Worm (Caenorhabditis elegans) whole organism, early embryonic: ENCODE data around the gene wrt-2.

Experiments
- B0310.2 ChIP-seq: sonication (generic microtip); optimal IDR thresholded peaks from 2 replicates; lab custom pipeline; 2016; ENCODE audit warnings: mild to moderate bottlenecking, missing genetic modification characterization, missing compliant biosample characterization
- F13C5.2 ChIP-seq: sonication (generic microtip); optimal IDR thresholded peaks from 2 replicates; lab custom pipeline; 2017; ENCODE audit warnings: mild to moderate bottlenecking, missing genetic modification characterization, inconsistent platforms, missing compliant biosample characterization
- aly-1 ChIP-seq: sonication (generic microtip); optimal IDR thresholded peaks from 2 replicates; lab custom pipeline; 2016; ENCODE audit warnings: missing genetic modification characterization, missing compliant biosample characterization
- ama-1 ChIP-seq: fragments of 150-350 bp; optimal IDR thresholded peaks from 2 replicates; lab custom pipeline; 2014
- ceh-13 ChIP-seq: fragments of 200-800 bp; sonication (Bioruptor generic); optimal IDR thresholded peaks from 2 replicates; lab custom pipeline; 2018; ENCODE audit warnings: mild to moderate bottlenecking, missing genetic modification characterization, missing compliant biosample characterization
- ceh-36 ChIP-seq: sonication (generic microtip); optimal IDR thresholded peaks from 2 replicates; lab custom pipeline; 2016; ENCODE audit warnings: missing genetic modification characterization, inconsistent platforms, missing compliant biosample characterization
- ets-7 ChIP-seq: sonication (generic microtip); optimal IDR thresholded peaks from 2 replicates; lab custom pipeline; 2016; ENCODE audit warnings: missing genotype, missing genetic modification characterization, missing compliant biosample characterization
- flt-1 ChIP-seq: fragments of 200-800 bp; sonication (Bioruptor generic); IDR thresholded peaks from 2 replicates; pipeline ENCODE4 v1.3.6; 2022; ENCODE audit warnings: missing genetic modification characterization, missing compliant biosample characterization
- hmbx-1 ChIP-seq: sonication (generic microtip); optimal IDR thresholded peaks from 2 replicates; lab custom pipeline; 2016; ENCODE audit warnings: mild to moderate bottlenecking, missing genetic modification characterization, missing compliant biosample characterization
- hmg-4 ChIP-seq: fragments of 200-800 bp; sonication (Bioruptor generic); optimal IDR thresholded peaks from 2 replicates; lab custom pipeline; 2018; ENCODE audit warnings: mild to moderate bottlenecking, missing genetic modification characterization, missing compliant biosample characterization
- hnd-1 ChIP-seq: sonication (generic microtip); optimal IDR thresholded peaks from 2 replicates; lab custom pipeline; 2016; ENCODE audit warnings: missing genetic modification characterization, missing compliant biosample characterization
- pes-1 ChIP-seq: fragments of 200-800 bp; sonication (Bioruptor generic); IDR thresholded peaks from 2 replicates; pipeline ENCODE4 v1.3.6; 2022; ENCODE audit warnings: missing genetic modification reagents, missing genetic modification characterization, missing compliant biosample characterization
- scrt-1 ChIP-seq: fragments of 200-800 bp; sonication (Bioruptor generic); IDR thresholded peaks from 2 replicates; pipeline ENCODE4 v1.3.6; 2022; ENCODE audit warnings: missing genetic modification characterization, missing compliant biosample characterization
- sea-1 ChIP-seq: fragments of 200-800 bp; sonication (Bioruptor generic); conservative IDR thresholded peaks from 2 replicates; pipeline ENCODE4 v1.3.6; 2022; ENCODE audit warnings: missing genetic modification characterization, missing compliant biosample characterization
- tbx-11 ChIP-seq: fragments of 200-800 bp; sonication (Bioruptor generic); IDR thresholded peaks from 2 replicates; pipeline ENCODE4 v1.3.6; 2022; ENCODE audit warnings: missing genetic modification characterization, missing compliant biosample characterization
- tbx-37 ChIP-seq: fragments of 200-800 bp; sonication (Bioruptor generic); conservative IDR thresholded peaks from 2 replicates; pipeline ENCODE4 v1.3.6; 2022; ENCODE audit warnings: missing genetic modification reagents, missing genetic modification characterization, missing compliant biosample characterization
- tra-4 ChIP-seq: sonication (generic microtip); optimal IDR thresholded peaks from 2 replicates; lab custom pipeline; 2017; ENCODE audit warnings: missing genetic modification characterization, missing compliant biosample characterization

wrt-2 gene

ce11 chrX:3087647-3088046, 6.5 kb downstream of the wrt-2 start:
- TF ChIP-seq tbx-37 (GFP tag; lab: Robert Waterston, UW) (no peak), hnd-1 (tag; lab: Kevin White, UChicago) (no peak), ama-1 (lab: Kevin White, UChicago) (no peak), F13C5.2 (no peak), ets-7 (tag; lab: Kevin White, UChicago) (no peak), hmbx-1 (no peak), tbx-11 (GFP tag; lab: Robert Waterston, UW) (no peak), hmg-4 (no peak), ceh-13 (GFP tag; lab: Kevin White, UChicago) (no peak), pes-1 (GFP tag; lab: Robert Waterston, UW) (no peak), aly-1 (no peak), scrt-1 (GFP tag; lab: Robert Waterston, UW) (no peak), tra-4 (no peak)

- TF ChIP-seq B0310.2 (tag; lab: Kevin White, UChicago) (no peak), hmg-4 (no peak), flt-1 (no peak), ceh-13 (GFP tag; lab: Kevin White, UChicago) (no peak), aly-1 (no peak), tra-4 (no peak), pes-1 (GFP tag; lab: Robert Waterston, UW) (no peak), scrt-1 (GFP tag; lab: Robert Waterston, UW) (no peak), ama-1 (lab: Kevin White, UChicago) (no peak), ets-7 (tag; lab: Kevin White, UChicago) (no peak)
These were observed 6.9 kb downstream of the wrt-2 start, which contains the start of gene F52E4.5 for ce11 chrX:3087245-3087644. F52E4.5 (minus strand) TSS chrX:3087345.

- TF ChIP-seq hnd-1 (tag; lab: Kevin White, UChicago) (no peak), B0310.2 (tag; lab: Kevin White, UChicago) (no peak), sea-1 (GFP tag; lab: Robert Waterston, UW) (no peak), pes-1 (GFP tag; lab: Robert Waterston, UW) (no peak), ama-1 (lab: Kevin White, UChicago) (no peak), flt-1 (no peak), F13C5.2 (no peak), tra-4 (no peak), ceh-36 (no peak)
These were observed 13.3 kb downstream of the wrt-2 start, which contains the start of gene twk-16 for ce11 chrX:3080825-3081224. twk-16 (plus strand) TSS chrX:3081125.

ce11 chrX:3070322-3070721, 23.8 kb downstream of the wrt-2 start, which contains the start of gene ceh-31:
ceh-31 (minus strand) TSS chrX:3070422.
- no peak for TF ChIP-seq B0310.2 (tag; lab: Kevin White, UChicago)
- TF ChIP-seq pes-1 (GFP tag; lab: Robert Waterston, UW) = no peak
- no peak for TF ChIP-seq tbx-37 (GFP tag; lab: Robert Waterston, UW)
- TF ChIP-seq hmg-4 = no peak
- TF ChIP-seq ceh-36 = no peak
- no peak for TF ChIP-seq hmbx-1
- TF ChIP-seq hnd-1 (tag; lab: Kevin White, UChicago) = no peak
- no peak for TF ChIP-seq sea-1 (GFP tag; lab: Robert Waterston, UW)
- TF ChIP-seq scrt-1 (GFP tag; lab: Robert Waterston, UW) = no peak

- TF ChIP-seq tra-4 = no peak
- no peak for TF ChIP-seq scrt-1 (GFP tag; lab: Robert Waterston, UW)
- TF ChIP-seq ceh-36 = no peak
- TF ChIP-seq hmbx-1 = no peak
- TF ChIP-seq B0310.2 (tag; lab: Kevin White, UChicago) = no peak
- TF ChIP-seq aly-1 = no peak
- no peak for TF ChIP-seq ets-7 (tag; lab: Kevin White, UChicago)
- no peak for TF ChIP-seq ceh-13 (GFP tag; lab: Kevin White, UChicago)
- no peak for TF ChIP-seq tbx-11 (GFP tag; lab: Robert Waterston, UW)
- TF ChIP-seq F13C5.2 = no peak
These were observed 27.1 kb downstream of the wrt-2 start for ce11 chrX:3067052-3067451.

- no peak for TF ChIP-seq aly-1
- no peak for TF ChIP-seq tbx-11 (GFP tag; lab: Robert Waterston, UW)
- no peak for TF ChIP-seq flt-1
- no peak for TF ChIP-seq B0310.2 (tag; lab: Kevin White, UChicago)
- no peak for TF ChIP-seq ceh-36
These were observed 30.9 kb downstream of the wrt-2 start, which contains the start of gene ceh-30 for ce11 chrX:3063274-3063673. ceh-30 (plus strand) TSS chrX:3063574.

ce11 chrX:3061698-3062097, 32.5 kb downstream of the wrt-2 start:
- TF ChIP-seq B0310.2 (tag; lab: Kevin White, UChicago) (no peak), ama-1 (lab: Kevin White, UChicago) (no peak), tbx-11 (GFP tag; lab: Robert Waterston, UW) (no peak), flt-1 (no peak), tbx-37 (GFP tag; lab: Robert Waterston, UW) (no peak), hmg-4 (no peak), sea-1 (GFP tag; lab: Robert Waterston, UW) (no peak), F13C5.2 (no peak), ets-7 (tag; lab: Kevin White, UChicago) (no peak), ceh-13 (GFP tag; lab: Kevin White, UChicago) (no peak), ceh-36 (no peak), scrt-1 (GFP tag; lab: Robert Waterston, UW) (no peak), hnd-1 (tag; lab: Kevin White, UChicago) (no peak), hmbx-1 (no peak), tra-4 (no peak)

ce11 chrX:3059299-3059698, 34.9 kb downstream of the wrt-2 start, which contains the start of gene rsef-1:
rsef-1 (minus strand) TSS chrX:3059399.
- TF ChIP-seq tbx-37 (GFP tag; lab: Robert Waterston, UW) = no peak

- TF ChIP-seq aly-1 = no peak
- TF ChIP-seq F13C5.2 = no peak
- TF ChIP-seq ama-1 (lab: Kevin White, UChicago) = no peak
- TF ChIP-seq flt-1 = no peak
These were observed 36.5 kb downstream of the wrt-2 start for ce11 chrX:3057656-3058055.
